Worm (Caenorhabditis elegans) whole organism, early embryonic: Measurements from ENCODE around the gene dpy-17.

Experiments
- aly-1 ChIP-seq: sonication (generic microtip); optimal IDR thresholded peaks from 2 replicates; lab custom pipeline; 2016; ENCODE audit warnings: missing genetic modification characterization, missing compliant biosample characterization
- ama-1 ChIP-seq: fragments of 150-350 bp; optimal IDR thresholded peaks from 2 replicates; lab custom pipeline; 2014
- tbx-37 ChIP-seq: fragments of 200-800 bp; sonication (Bioruptor generic); conservative IDR thresholded peaks from 2 replicates; pipeline ENCODE4 v1.3.6; 2022; ENCODE audit warnings: missing genetic modification reagents, missing genetic modification characterization, missing compliant biosample characterization

ce11 chrIII:5083304-5083703, 23.8 kb upstream of the dpy-17 start:
- TF ChIP-seq tbx-37 (no peak), aly-1 (no peak), ama-1 (lab: Kevin White, UChicago) (no peak)
